Fruit fly (Drosophila melanogaster): ENCODE measurements around the gene CHKov1.

- TF ChIP-seq EcR (GFP tag; optimal IDR thresholded peaks at IDR 0.05) (no peak), psq (optimal IDR thresholded peaks at IDR 0.05) (no peak), pan (optimal IDR thresholded peaks at IDR 0.05) (no peak), Dll (optimal IDR thresholded peaks at IDR 0.05) (no peak), usp (GFP tag; optimal IDR thresholded peaks at IDR 0.05) (no peak), CG8478 (optimal IDR thresholded peaks at IDR 0.05) (no peak)
Observed at dm6 chr3R:25318011-25318410, 11.1 kb downstream of the CHKov1 start, which contains the start of gene CG10553.
